Worm (Caenorhabditis elegans) whole organism, young adult: ENCODE results near the gene bath-29.

Experiments
- B0019.2 ChIP-seq: fragments of 200-800 bp; sonication (Bioruptor generic); conservative IDR thresholded peaks from 2 replicates; pipeline ENCODE4 v1.3.6; 2022; ENCODE audit warnings: missing genetic modification reagents, missing genetic modification characterization, missing compliant biosample characterization
- B0035.1 ChIP-seq: sonication (generic microtip); optimal IDR thresholded peaks from 2 replicates; lab custom pipeline; 2016; ENCODE audit warnings: missing genetic modification characterization, mild to moderate bottlenecking, missing compliant biosample characterization, missing genotype, missing genetic modification reagents
- F37B4.10 ChIP-seq: fragments of 200-800 bp; sonication (Bioruptor generic); IDR thresholded peaks from 2 replicates; pipeline ENCODE4 v1.3.6; 2022; ENCODE audit warnings: missing genetic modification characterization, missing compliant biosample characterization
- F57C9.4 ChIP-seq: sonication (generic microtip); optimal IDR thresholded peaks from 2 replicates; lab custom pipeline; 2017; ENCODE audit warnings: mild to moderate bottlenecking, missing genetic modification characterization, missing compliant biosample characterization
- Y53G8AR.9 ChIP-seq: fragments of 200-800 bp; sonication (Bioruptor generic); conservative IDR thresholded peaks from 2 replicates; pipeline ENCODE4 v1.3.6; 2022; ENCODE audit warnings: missing genetic modification reagents, missing genetic modification characterization, missing compliant biosample characterization
- Y67H2A.10 ChIP-seq: fragments of 200-800 bp; sonication (Bioruptor generic); conservative IDR thresholded peaks from 2 replicates; pipeline ENCODE4 v1.3.6; 2022; ENCODE audit warnings: missing genetic modification reagents, missing genetic modification characterization, missing compliant biosample characterization
- ZK185.1 ChIP-seq: sonication (generic microtip); optimal IDR thresholded peaks from 2 replicates; lab custom pipeline; 2016; ENCODE audit warnings: mild to moderate bottlenecking, missing genetic modification characterization, missing compliant biosample characterization; ENCODE audit not compliant: poor library complexity, severe bottlenecking
- akir-1 ChIP-seq: fragments of 200-800 bp; sonication (Bioruptor generic); optimal IDR thresholded peaks from 2 replicates; lab custom pipeline; 2018; ENCODE audit warnings: mild to moderate bottlenecking, missing genetic modification characterization, moderate library complexity, missing compliant biosample characterization
- atf-7 ChIP-seq: sonication (generic microtip); optimal IDR thresholded peaks from 2 replicates; lab custom pipeline; 2017; ENCODE audit warnings: mild to moderate bottlenecking, missing genetic modification characterization, missing compliant biosample characterization
- attf-6 ChIP-seq: fragments of 200-800 bp; sonication (Bioruptor generic); IDR thresholded peaks from 2 replicates; pipeline ENCODE4 v1.3.6; 2022; ENCODE audit warnings: missing genetic modification reagents, missing genetic modification characterization, missing compliant biosample characterization
- bed-1 ChIP-seq: fragments of 200-800 bp; sonication (Bioruptor generic); IDR thresholded peaks from 2 replicates; pipeline ENCODE4 v1.3.6; 2022; ENCODE audit warnings: missing genetic modification reagents, missing genetic modification characterization, missing compliant biosample characterization
- cebp-1 ChIP-seq, 2 experiments: fragments of 200-800 bp in 1 of 2; sonication (Bioruptor generic) in 1 of 2; sonication (generic microtip) in 1 of 2; IDR thresholded peaks in 1 of 2; optimal IDR thresholded peaks in 1 of 2; 2 replicates each; pipeline versions ENCODE4 v1.3.6 to Lab custom; 2017 to 2022; ENCODE audit warnings: missing compliant biosample characterization in 2 of 2, missing genetic modification characterization in 2 of 2, mild to moderate bottlenecking in 1 of 2, missing genetic modification reagents in 1 of 2, moderate library complexity in 1 of 2
- ceh-27 ChIP-seq: fragments of 200-800 bp; sonication (Bioruptor generic); optimal IDR thresholded peaks from 2 replicates; lab custom pipeline; 2018; ENCODE audit warnings: mild to moderate bottlenecking, missing genetic modification characterization, moderate library complexity, missing compliant biosample characterization
- chd-7 ChIP-seq: sonication (generic microtip); optimal IDR thresholded peaks from 2 replicates; lab custom pipeline; 2016; ENCODE audit warnings: mild to moderate bottlenecking, missing genetic modification characterization, moderate library complexity, missing compliant biosample characterization
- die-1 ChIP-seq: sonication (generic microtip); optimal IDR thresholded peaks from 2 replicates; lab custom pipeline; 2016; ENCODE audit warnings: missing genotype, mild to moderate bottlenecking, missing genetic modification characterization, missing compliant biosample characterization
- egl-18 ChIP-seq: fragments of 200-800 bp; sonication (Bioruptor generic); IDR thresholded peaks from 2 replicates; pipeline ENCODE4 v1.3.6; 2022; ENCODE audit warnings: missing genetic modification reagents, missing genetic modification characterization, missing compliant biosample characterization
- ekl-4 ChIP-seq: fragments of 200-800 bp; sonication (Bioruptor generic); IDR thresholded peaks from 2 replicates; pipeline ENCODE4 v1.3.6; 2022; ENCODE audit warnings: missing genetic modification reagents, missing genetic modification characterization, missing compliant biosample characterization
- ets-4 ChIP-seq: fragments of 200-800 bp; sonication (Bioruptor generic); optimal IDR thresholded peaks from 2 replicates; lab custom pipeline; 2018; ENCODE audit warnings: mild to moderate bottlenecking, missing genetic modification characterization, missing compliant biosample characterization
- gei-17 ChIP-seq: fragments of 200-800 bp; sonication (Bioruptor generic); optimal IDR thresholded peaks from 2 replicates; lab custom pipeline; 2018; ENCODE audit warnings: mild to moderate bottlenecking, missing genetic modification characterization, missing compliant biosample characterization
- him-1 ChIP-seq: sonication (generic microtip); optimal IDR thresholded peaks from 2 replicates; lab custom pipeline; 2016; ENCODE audit warnings: missing genotype, missing genetic modification reagents, missing genetic modification characterization, missing compliant biosample characterization
- hlh-12 ChIP-seq: sonication (generic microtip); optimal IDR thresholded peaks from 2 replicates; lab custom pipeline; 2016; ENCODE audit warnings: missing genetic modification characterization, missing compliant biosample characterization
- hmg-1.2 ChIP-seq: fragments of 200-800 bp; sonication (Bioruptor generic); IDR thresholded peaks from 2 replicates; pipeline ENCODE4 v1.3.6; 2022; ENCODE audit warnings: missing genetic modification reagents, missing genetic modification characterization, missing compliant biosample characterization
- lsl-1 ChIP-seq: fragments of 200-800 bp; sonication (Bioruptor generic); optimal IDR thresholded peaks from 2 replicates; lab custom pipeline; 2018; ENCODE audit warnings: mild to moderate bottlenecking, missing genetic modification characterization, moderate library complexity, missing compliant biosample characterization
- mcd-1 ChIP-seq: fragments of 200-800 bp; sonication (Bioruptor generic); IDR thresholded peaks from 2 replicates; pipeline ENCODE4 v1.3.6; 2022; ENCODE audit warnings: missing genetic modification reagents, missing genetic modification characterization, missing compliant biosample characterization
- nfya-2 ChIP-seq: fragments of 200-800 bp; sonication (Bioruptor generic); IDR thresholded peaks from 2 replicates; pipeline ENCODE4 v1.3.6; 2022; ENCODE audit warnings: missing genetic modification reagents, missing genetic modification characterization, missing compliant biosample characterization
- nfyb-1 ChIP-seq: fragments of 200-800 bp; sonication (Bioruptor generic); IDR thresholded peaks from 2 replicates; pipeline ENCODE4 v1.3.6; 2022; ENCODE audit warnings: missing genetic modification reagents, missing genetic modification characterization, missing compliant biosample characterization
- nhr-90 ChIP-seq: sonication (generic microtip); optimal IDR thresholded peaks from 2 replicates; lab custom pipeline; 2016; ENCODE audit warnings: missing genotype, mild to moderate bottlenecking, missing genetic modification characterization, missing compliant biosample characterization
- pha-4 ChIP-seq: fragments of 150-350 bp; sonication (generic microtip); optimal IDR thresholded peaks from 2 replicates; lab custom pipeline; 2014; ENCODE audit warnings: missing biosample characterization, missing genetic modification reagents, missing genetic modification characterization
- rcor-1 ChIP-seq: fragments of 200-800 bp; sonication (Bioruptor generic); IDR thresholded peaks from 2 replicates; pipeline ENCODE4 v1.3.6; 2022; ENCODE audit warnings: missing genetic modification reagents, missing genetic modification characterization, missing compliant biosample characterization
- snpc-3.4 ChIP-seq: sonication (generic microtip); optimal IDR thresholded peaks from 2 replicates; lab custom pipeline; 2017; ENCODE audit warnings: missing genetic modification characterization, mild to moderate bottlenecking, missing compliant biosample characterization, antibody characterized with exemption, moderate library complexity, missing genotype, missing genetic modification reagents
- sptf-2 ChIP-seq: fragments of 200-800 bp; sonication (Bioruptor generic); optimal IDR thresholded peaks from 2 replicates; lab custom pipeline; 2018; ENCODE audit warnings: mild to moderate bottlenecking, missing genetic modification characterization, missing compliant biosample characterization
- zim-3 ChIP-seq: sonication (generic microtip); optimal IDR thresholded peaks from 2 replicates; lab custom pipeline; 2017; ENCODE audit warnings: mild to moderate bottlenecking, missing genetic modification characterization, moderate library complexity, missing compliant biosample characterization
- ztf-25 ChIP-seq: fragments of 200-800 bp; sonication (Bioruptor generic); IDR thresholded peaks from 2 replicates; pipeline ENCODE4 v1.3.6; 2022; ENCODE audit warnings: missing genetic modification reagents, missing genetic modification characterization, missing compliant biosample characterization
- ztf-28 ChIP-seq: fragments of 200-800 bp; sonication (Bioruptor generic); IDR thresholded peaks from 2 replicates; pipeline ENCODE4 v1.3.6; 2022; ENCODE audit warnings: missing genetic modification reagents, missing genetic modification characterization, missing compliant biosample characterization

The bath-29 gene

ce11 chrII:3323179-3323578 lies 25.2 kb upstream of the bath-29 start, which contains the start of gene Y46D2A.2:
Gene Y46D2A.2, minus strand, starts transcription at chrII:3323279.
- TF ChIP-seq ekl-4 (GFP tag; lab: Robert Waterston, UW): no peak
- no peak for TF ChIP-seq nfyb-1
- TF ChIP-seq egl-18 (GFP tag; lab: Robert Waterston, UW): no peak
- TF ChIP-seq rcor-1 (GFP tag; lab: Robert Waterston, UW): no peak
- TF ChIP-seq ets-4 (GFP tag; lab: Kevin White, UChicago): no peak
- TF ChIP-seq B0019.2 (GFP tag; lab: Robert Waterston, UW): no peak
- TF ChIP-seq gei-17: no peak
- no peak for TF ChIP-seq F57C9.4 (tag; lab: Kevin White, UChicago)
- no peak for TF ChIP-seq nfya-2
- no peak for TF ChIP-seq ztf-25 (GFP tag; lab: Robert Waterston, UW)
- TF ChIP-seq Y53G8AR.9: no peak
- no peak for TF ChIP-seq attf-6 (GFP tag; lab: Robert Waterston, UW)
- no peak for TF ChIP-seq B0035.1 (tag; lab: Kevin White, UChicago)
- TF ChIP-seq mcd-1 (GFP tag; lab: Robert Waterston, UW): no peak
- no peak for TF ChIP-seq cebp-1 (GFP tag; IDR thresholded peaks at IDR 0.05; lab: Robert Waterston, UW)
- no peak for TF ChIP-seq cebp-1 (tag; optimal IDR thresholded peaks at IDR 0.05; lab: Kevin White, UChicago)
- no peak for TF ChIP-seq Y67H2A.10
- TF ChIP-seq nhr-90 (tag; lab: Kevin White, UChicago): no peak
- TF ChIP-seq atf-7: no peak

DNA sequence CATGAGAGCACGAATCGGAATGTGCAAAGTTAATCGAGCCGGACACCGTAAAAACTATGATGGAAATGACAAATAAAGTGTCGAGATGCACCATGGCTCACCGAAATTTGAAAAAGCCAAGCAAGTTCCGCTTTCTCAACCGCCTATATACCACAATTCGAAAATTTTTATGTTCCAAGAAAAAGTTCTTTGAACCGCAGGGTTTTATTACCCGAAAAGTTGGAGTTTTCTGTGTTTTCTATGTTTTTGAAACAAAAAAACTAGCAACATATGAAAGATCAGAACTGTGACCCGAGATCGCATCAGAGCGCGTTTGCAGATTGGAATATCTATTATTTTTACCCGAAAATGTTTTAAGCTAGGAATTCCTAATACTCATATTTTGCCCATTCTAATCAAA lies 21.3 kb upstream of the bath-29 start, which contains the start of gene Y46D2A.3:
TSS of gene Y46D2A.3 (minus strand) at position 101 of the 400 bp plus-strand sequence.
- TF ChIP-seq pha-4 (tag; lab: Kevin White, UChicago) (no peak), bed-1 (GFP tag; lab: Robert Waterston, UW) (no peak), ceh-27 (GFP tag; lab: Kevin White, UChicago) (no peak), sptf-2 (GFP tag; lab: Kevin White, UChicago) (no peak), hlh-12 (tag; lab: Kevin White, UChicago) (no peak), chd-7 (tag; lab: Kevin White, UChicago) (no peak)

DNA sequence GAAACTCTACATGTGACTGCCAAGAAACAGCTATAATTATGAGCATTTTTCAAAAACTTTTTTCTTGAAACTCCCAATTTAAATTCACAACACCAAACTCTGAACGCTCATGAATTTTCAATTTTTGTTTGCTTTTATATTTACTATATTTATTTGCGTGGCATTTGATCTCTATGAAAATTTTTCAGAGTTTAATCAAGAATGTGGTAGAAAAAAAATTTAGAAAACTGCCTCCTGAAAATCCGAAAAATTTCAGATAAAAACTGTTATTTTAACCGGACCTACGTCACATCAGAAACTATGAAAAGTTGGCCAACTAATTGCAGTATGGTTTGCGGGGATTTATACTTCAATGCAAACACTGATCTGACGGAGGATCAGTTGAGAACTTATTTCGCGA lies 16.3 kb upstream of the bath-29 start, which contains the start of gene irld-27:
TSS of gene irld-27 (plus strand) at position 301 of the 400 bp plus-strand sequence.
- TF ChIP-seq ZK185.1: no peak
- no peak for TF ChIP-seq hlh-12 (tag; lab: Kevin White, UChicago)
- no peak for TF ChIP-seq ztf-28 (GFP tag; lab: Robert Waterston, UW)
- TF ChIP-seq zim-3 (tag; lab: Kevin White, UChicago): no peak
- no peak for TF ChIP-seq hmg-1.2 (GFP tag; lab: Robert Waterston, UW)
- TF ChIP-seq die-1 (tag; lab: Kevin White, UChicago): no peak

- TF ChIP-seq lsl-1 (GFP tag; lab: Kevin White, UChicago): no peak
- TF ChIP-seq snpc-3.4 (tag; lab: Kevin White, UChicago): no peak
- no peak for TF ChIP-seq him-1 (tag; lab: Kevin White, UChicago)
- TF ChIP-seq F37B4.10 (GFP tag; lab: Robert Waterston, UW): no peak
- TF ChIP-seq zim-3 (tag; lab: Kevin White, UChicago): no peak
- TF ChIP-seq akir-1 (GFP tag; lab: Kevin White, UChicago): no peak
- TF ChIP-seq cebp-1 (GFP tag; IDR thresholded peaks at IDR 0.05; lab: Robert Waterston, UW): no peak
- TF ChIP-seq cebp-1 (tag; optimal IDR thresholded peaks at IDR 0.05; lab: Kevin White, UChicago): no peak
Measured at ce11 chrII:3337039-3337438, 11.3 kb upstream of the bath-29 start, which contains the start of gene F14D2.19. Gene F14D2.19, minus strand, starts transcription at chrII:3337139.
